Worm (Caenorhabditis elegans) whole organism, L4 larva: ENCODE data around the gene ZK1240.5.

Experiments
- Y105C5A.15 ChIP-seq: fragments of 200-800 bp; sonication (Bioruptor generic); IDR thresholded peaks from 2 replicates; pipeline ENCODE4 v1.3.6; 2022; ENCODE audit warnings: missing genetic modification characterization, missing compliant biosample characterization
- ZK546.5 ChIP-seq, 2 experiments: sonication (generic microtip); optimal IDR thresholded peaks; 2 replicates each; lab custom pipeline; 2017; ENCODE audit warnings: missing biosample characterization in 2 of 2, missing genetic modification characterization in 2 of 2
- ama-1 ChIP-seq: fragments of 150-350 bp; optimal IDR thresholded peaks from 2 replicates; lab custom pipeline; 2014; ENCODE audit warnings: inconsistent platforms, mixed read lengths
- daf-8 ChIP-seq: fragments of 200-800 bp; sonication (Bioruptor generic); IDR thresholded peaks from 2 replicates; pipeline ENCODE4 v1.3.6; 2022; ENCODE audit warnings: missing genetic modification characterization, missing compliant biosample characterization
- mdl-1 ChIP-seq, 2 experiments: fragments of 150-350 bp in 1 of 2; sonication (generic microtip) in 1 of 2; optimal IDR thresholded peaks; 2 replicates each; lab custom pipeline; 2014 to 2017; ENCODE audit warnings: missing biosample characterization in 2 of 2, missing genetic modification characterization in 2 of 2
- mep-1 ChIP-seq: fragments of 150-350 bp; sonication (generic microtip); optimal IDR thresholded peaks from 3 replicates; lab custom pipeline; 2014; ENCODE audit warnings: missing biosample characterization, missing genetic modification characterization
- rbr-2 ChIP-seq: sonication (generic microtip); optimal IDR thresholded peaks from 2 replicates; lab custom pipeline; 2016; ENCODE audit warnings: missing genotype, missing genetic modification characterization, missing compliant biosample characterization
- unc-130 ChIP-seq: sonication (generic microtip); optimal IDR thresholded peaks from 2 replicates; lab custom pipeline; 2016; ENCODE audit warnings: missing genetic modification reagents, missing genetic modification characterization, missing compliant biosample characterization

ce11 chrII:2306741-2307140, 11.0 kb downstream of the ZK1240.5 start, which contains the start of gene B0281.3:
- TF ChIP-seq ama-1 (lab: Kevin White, UChicago) (no peak), mdl-1 (tag; optimal IDR thresholded peaks at IDR 0.05; lab: Kevin White, UChicago) (no peak), daf-8 (GFP tag; lab: Robert Waterston, UW) (no peak), ZK546.5 (tag; optimal IDR thresholded peaks at IDR 0.05; lab: Kevin White, UChicago) (no peak), mep-1 (no peak), rbr-2 (tag; lab: Kevin White, UChicago) (no peak), Y105C5A.15 (no peak), unc-130 (no peak)
